Fruit fly (Drosophila melanogaster) whole organism, embryonic: ENCODE data around the gene Trax.

Experiments used
- CG10654 ChIP-seq: fragments of 200-800 bp; sonication (Bioruptor generic); optimal IDR thresholded peaks from 2 replicates; lab custom pipeline; 2016; ENCODE audit warnings: missing biosample characterization, missing genetic modification characterization
- CG10959 ChIP-seq: fragments of 200-800 bp; sonication (Bioruptor generic); IDR thresholded peaks from 2 replicates; pipeline ENCODE4 v1.3.6; 2022; ENCODE audit warnings: missing biosample characterization, missing genetic modification characterization
- CG11560 ChIP-seq: fragments of 200-800 bp; sonication (Bioruptor generic); IDR thresholded peaks from 3 replicates; pipeline ENCODE4 v1.3.6; 2022; ENCODE audit warnings: missing biosample characterization, missing genetic modification characterization
- CG12219 ChIP-seq: fragments of 200-800 bp; sonication (Bioruptor generic); optimal IDR thresholded peaks from 3 replicates; lab custom pipeline; 2018; ENCODE audit warnings: missing biosample characterization, mild to moderate bottlenecking, missing genetic modification characterization
- CG12769 ChIP-seq: fragments of 200-800 bp; sonication (Bioruptor generic); optimal IDR thresholded peaks from 2 replicates; lab custom pipeline; 2019; ENCODE audit warnings: missing biosample characterization, mild to moderate bottlenecking, missing genetic modification characterization, moderate library complexity
- CG12942 ChIP-seq: fragments of 200-800 bp; sonication (Bioruptor generic); optimal IDR thresholded peaks from 3 replicates; lab custom pipeline; 2016; ENCODE audit warnings: missing biosample characterization, missing genetic modification characterization
- CG13624 ChIP-seq: fragments of 200-800 bp; sonication (Bioruptor generic); optimal IDR thresholded peaks from 2 replicates; lab custom pipeline; 2016; ENCODE audit warnings: missing biosample characterization, missing genetic modification characterization
- CG15479 ChIP-seq: fragments of 200-800 bp; sonication (Bioruptor generic); optimal IDR thresholded peaks from 3 replicates; lab custom pipeline; 2019; ENCODE audit warnings: missing biosample characterization, mild to moderate bottlenecking, missing genetic modification characterization, moderate library complexity
- CG18764 ChIP-seq: fragments of 200-800 bp; sonication (Bioruptor generic); optimal IDR thresholded peaks from 3 replicates; lab custom pipeline; 2016; ENCODE audit warnings: missing biosample characterization, missing genetic modification characterization
- CG30431 ChIP-seq: fragments of 200-800 bp; sonication (Bioruptor generic); optimal IDR thresholded peaks from 2 replicates; lab custom pipeline; 2017; ENCODE audit warnings: missing biosample characterization, missing genetic modification characterization
- CG31441 ChIP-seq: fragments of 200-800 bp; sonication (Bioruptor generic); IDR thresholded peaks from 2 replicates; pipeline ENCODE4 v1.3.6; 2022; ENCODE audit warnings: missing biosample characterization, missing genetic modification characterization
- CG32532 ChIP-seq: fragments of 200-800 bp; sonication (Bioruptor generic); IDR thresholded peaks from 2 replicates; pipeline ENCODE4 v1.3.6; 2022; ENCODE audit warnings: missing biosample characterization, missing genetic modification characterization
- CG32767 ChIP-seq: fragments of 200-800 bp; sonication (Bioruptor generic); IDR thresholded peaks from 2 replicates; pipeline ENCODE4 v1.3.6; 2022; ENCODE audit warnings: missing biosample characterization, missing genetic modification characterization
- CG4404 ChIP-seq: fragments of 200-800 bp; sonication (Bioruptor generic); IDR thresholded peaks from 2 replicates; pipeline ENCODE4 v1.3.6; 2022; ENCODE audit warnings: missing biosample characterization, missing genetic modification characterization
- CG6791 ChIP-seq: fragments of 200-800 bp; sonication (Bioruptor generic); IDR thresholded peaks from 3 replicates; pipeline ENCODE4 v1.3.6; 2022; ENCODE audit warnings: missing biosample characterization, missing genetic modification characterization; ENCODE audit not compliant: partially characterized antibody
- CG8359 ChIP-seq: fragments of 200-800 bp; sonication (Bioruptor generic); optimal IDR thresholded peaks from 2 replicates; lab custom pipeline; 2017; ENCODE audit warnings: missing biosample characterization, mild to moderate bottlenecking, missing genetic modification characterization, borderline replicate concordance
- CG9797 ChIP-seq: fragments of 200-800 bp; sonication (Bioruptor generic); optimal IDR thresholded peaks from 3 replicates; lab custom pipeline; 2018; ENCODE audit warnings: missing biosample characterization, mild to moderate bottlenecking, missing genetic modification characterization
- CG9817 ChIP-seq: fragments of 200-800 bp; sonication (Bioruptor generic); optimal IDR thresholded peaks from 2 replicates; lab custom pipeline; 2018; ENCODE audit warnings: missing biosample characterization, mild to moderate bottlenecking, missing genetic modification characterization, moderate library complexity
- CG9932 ChIP-seq: fragments of 200-800 bp; sonication (Bioruptor generic); IDR thresholded peaks from 2 replicates; pipeline ENCODE4 v1.3.6; 2022; ENCODE audit warnings: missing biosample characterization, missing genetic modification characterization
- Deaf1 ChIP-seq: fragments of 200-800 bp; optimal IDR thresholded peaks from 3 replicates; lab custom pipeline; 2019; ENCODE audit warnings: missing biosample characterization, mild to moderate bottlenecking, missing genetic modification characterization, moderate library complexity
- Dip2 ChIP-seq: fragments of 200-800 bp; sonication (Bioruptor generic); IDR thresholded peaks from 2 replicates; pipeline ENCODE4 v1.3.6; 2022; ENCODE audit warnings: missing biosample characterization, missing genetic modification characterization
- Dref ChIP-seq: fragments of 200-800 bp; sonication (Bioruptor generic); IDR thresholded peaks from 2 replicates; pipeline ENCODE4 v1.3.6; 2022; ENCODE audit warnings: missing biosample characterization, missing genetic modification characterization
- Hey ChIP-seq: fragments of 200-800 bp; sonication (Bioruptor generic); optimal IDR thresholded peaks from 3 replicates; lab custom pipeline; 2018; ENCODE audit warnings: missing biosample characterization, mild to moderate bottlenecking, missing genetic modification characterization
- Hr39 ChIP-seq: fragments of >200 bp; optimal IDR thresholded peaks from 2 replicates; lab custom pipeline; 2017
- Lpt ChIP-seq: fragments of >200 bp; optimal IDR thresholded peaks from 2 replicates; lab custom pipeline; 2018; ENCODE audit warnings: missing biosample characterization, missing genetic modification characterization
- MTF-1 ChIP-seq: fragments of 200-800 bp; sonication (Bioruptor generic); optimal IDR thresholded peaks from 2 replicates; lab custom pipeline; 2018; ENCODE audit warnings: missing biosample characterization, mild to moderate bottlenecking, missing genetic modification characterization, borderline replicate concordance
- Max ChIP-seq: fragments of 200-800 bp; sonication (Bioruptor generic); optimal IDR thresholded peaks from 2 replicates; lab custom pipeline; 2016; ENCODE audit warnings: missing biosample characterization, mild to moderate bottlenecking, missing genetic modification characterization
- Six4 ChIP-seq: fragments of 200-800 bp; sonication (Bioruptor generic); optimal IDR thresholded peaks from 2 replicates; lab custom pipeline; 2016; ENCODE audit warnings: missing biosample characterization, missing genetic modification characterization
- Taf1 ChIP-seq: fragments of 200-800 bp; sonication (Bioruptor generic); IDR thresholded peaks from 2 replicates; pipeline ENCODE4 v1.3.6; 2022; ENCODE audit warnings: missing biosample characterization, missing genetic modification characterization
- Xbp1 ChIP-seq: fragments of 200-800 bp; sonication (Bioruptor generic); optimal IDR thresholded peaks from 3 replicates; lab custom pipeline; 2016; ENCODE audit warnings: missing biosample characterization, mild to moderate bottlenecking, missing genetic modification characterization
- cas ChIP-seq: fragments of 200-800 bp; sonication (Bioruptor generic); IDR thresholded peaks from 2 replicates; pipeline ENCODE4 v1.3.6; 2022; ENCODE audit warnings: missing biosample characterization, missing genetic modification characterization
- caup ChIP-seq: fragments of 200-800 bp; sonication (Bioruptor generic); optimal IDR thresholded peaks from 3 replicates; lab custom pipeline; 2017; ENCODE audit warnings: missing biosample characterization, mild to moderate bottlenecking, missing genetic modification characterization, moderate library complexity; ENCODE audit not compliant: severe bottlenecking
- croc ChIP-seq: fragments of 200-800 bp; sonication (Bioruptor generic); conservative IDR thresholded peaks from 3 replicates; pipeline ENCODE4 v1.3.6; 2022; ENCODE audit warnings: missing biosample characterization, missing genetic modification characterization
- gfzf ChIP-seq: fragments of 200-800 bp; sonication (Bioruptor generic); optimal IDR thresholded peaks from 2 replicates; lab custom pipeline; 2016; ENCODE audit warnings: missing biosample characterization, mild to moderate bottlenecking, missing genetic modification characterization, moderate library complexity
- gsb ChIP-seq: fragments of 200-800 bp; sonication (Bioruptor generic); IDR thresholded peaks from 2 replicates; pipeline ENCODE4 v1.3.6; 2022; ENCODE audit warnings: missing biosample characterization, missing genetic modification characterization
- h ChIP-seq: fragments of >200 bp; optimal IDR thresholded peaks from 2 replicates; lab custom pipeline; 2017
- jing ChIP-seq: fragments of 200-800 bp; sonication (Bioruptor generic); optimal IDR thresholded peaks from 2 replicates; lab custom pipeline; 2018; ENCODE audit warnings: missing biosample characterization, mild to moderate bottlenecking, missing genetic modification characterization
- org-1 ChIP-seq: fragments of 200-800 bp; sonication (Bioruptor generic); optimal IDR thresholded peaks from 2 replicates; lab custom pipeline; 2017; ENCODE audit warnings: missing biosample characterization, missing genetic modification characterization
- p53 ChIP-seq: fragments of 200-800 bp; sonication (Bioruptor generic); optimal IDR thresholded peaks from 2 replicates; lab custom pipeline; 2016; ENCODE audit warnings: missing biosample characterization, missing genetic modification characterization
- pan ChIP-seq, 4 experiments: fragments of >200 bp in 3 of 4; fragments of 200-800 bp in 1 of 4; sonication (Bioruptor generic) in 1 of 4; optimal IDR thresholded peaks in 3 of 4; IDR thresholded peaks in 1 of 4; 2 replicates each; pipeline versions ENCODE4 v1.3.6 to Lab custom; 2017 to 2022; ENCODE audit warnings: missing biosample characterization in 2 of 4, missing genetic modification characterization in 2 of 4, mixed read lengths in 1 of 4
- pros ChIP-seq: fragments of 200-800 bp; sonication (Bioruptor generic); optimal IDR thresholded peaks from 3 replicates; lab custom pipeline; 2019; ENCODE audit warnings: missing biosample characterization, mild to moderate bottlenecking, missing genetic modification characterization, moderate library complexity
- psq ChIP-seq: fragments of 200-800 bp; sonication (Bioruptor generic); optimal IDR thresholded peaks from 2 replicates; lab custom pipeline; 2017; ENCODE audit warnings: missing biosample characterization, missing genetic modification characterization
- sima ChIP-seq: fragments of 200-800 bp; sonication (Bioruptor generic); optimal IDR thresholded peaks from 2 replicates; lab custom pipeline; 2016; ENCODE audit warnings: missing biosample characterization, missing genetic modification characterization
- slp2 ChIP-seq: fragments of 200-800 bp; sonication (Bioruptor generic); optimal IDR thresholded peaks from 2 replicates; lab custom pipeline; 2016; ENCODE audit warnings: missing biosample characterization, missing genetic modification characterization
- so ChIP-seq: fragments of 200-800 bp; sonication (Bioruptor generic); IDR thresholded peaks from 3 replicates; pipeline ENCODE4 v1.3.6; 2022; ENCODE audit warnings: missing biosample characterization, missing genetic modification characterization
- stc ChIP-seq: fragments of 200-800 bp; sonication (Bioruptor generic); IDR thresholded peaks from 2 replicates; pipeline ENCODE4 v1.3.6; 2022; ENCODE audit warnings: missing biosample characterization, missing genetic modification characterization
- tna ChIP-seq: fragments of 200-800 bp; sonication (Bioruptor generic); IDR thresholded peaks from 2 replicates; pipeline ENCODE4 v1.3.6; 2022; ENCODE audit warnings: missing biosample characterization, missing genetic modification characterization; ENCODE audit not compliant: partially characterized antibody
- toy ChIP-seq: fragments of 200-800 bp; sonication (Bioruptor generic); IDR thresholded peaks from 2 replicates; pipeline ENCODE4 v1.3.6; 2022; ENCODE audit warnings: missing biosample characterization, missing genetic modification characterization
- twi ChIP-seq: fragments of 200-800 bp; optimal IDR thresholded peaks from 2 replicates; lab custom pipeline; 2019; ENCODE audit warnings: missing biosample characterization, mild to moderate bottlenecking, missing genetic modification characterization, moderate library complexity

Trax gene

dm6 chr3R:15356645-15357431 is 4.7 kb upstream of the Trax start, which contains the start of the genes Atg4b and Hibch (continued):
- TF ChIP-seq toy (GFP tag; lab: Robert Waterston, UW) (peak; percentile 50; the same call in 1 of the 2 replicates), jing (no peak), CG12769 (tag; lab: Kevin White, UChicago) (no peak), Max (peak; percentile 89), caup (GFP tag; lab: Kevin White, UChicago) (peak; percentile 82), CG32767 (peak; percentile 59; the same call in 1 of the 2 replicates), Hr39 (no peak), MTF-1 (GFP tag; lab: Kevin White, UChicago) (peak; percentile 27), h (no peak), Dip2 (GFP tag; lab: Robert Waterston, UW) (no peak), Deaf1 (tag; lab: Kevin White, UChicago) (no peak), CG9932 (peak; percentile 94), twi (tag; lab: Kevin White, UChicago) (peak; percentile 86), CG30431 (GFP tag; lab: Kevin White, UChicago) (peak; percentile 70), Xbp1 (GFP tag; lab: Kevin White, UChicago) (peak; percentile 88), CG10959 (GFP tag; lab: Robert Waterston, UW) (peak; percentile 65), Dref (GFP tag; lab: Robert Waterston, UW) (peak; percentile 36; the same call in 1 of the 2 replicates), org-1 (GFP tag; lab: Kevin White, UChicago) (peak; percentile 64), sima (GFP tag; lab: Kevin White, UChicago) (no peak), Lpt (GFP tag; lab: Kevin White, UChicago) (no peak), CG9817 (tag; lab: Kevin White, UChicago) (peak; percentile 90), CG9797 (GFP tag; lab: Kevin White, UChicago) (peak; percentile 38), CG11560 (tag; lab: Robert Waterston, UW) (peak; percentile 49; the same call in 2 of the 3 replicates), cas (peak; percentile 69; the same call in 1 of the 2 replicates), gsb (GFP tag; lab: Robert Waterston, UW) (no peak; the same call in 1 of the 2 replicates), CG18764 (GFP tag; lab: Kevin White, UChicago) (peak; percentile 73), stc (peak; percentile 74), CG6791 (GFP tag; lab: Robert Waterston, UW) (no peak), psq (GFP tag; lab: Kevin White, UChicago) (peak; percentile 20), CG12942 (GFP tag; lab: Kevin White, UChicago) (peak; percentile 74), gfzf (GFP tag; lab: Kevin White, UChicago) (no peak), Six4 (GFP tag; lab: Kevin White, UChicago) (peak; percentile 62), CG10654 (GFP tag; lab: Kevin White, UChicago) (peak; percentile 76), CG4404 (GFP tag; lab: Robert Waterston, UW) (peak; percentile 87), CG8359 (GFP tag; lab: Kevin White, UChicago) (peak; percentile 52), CG15479 (GFP tag; lab: Kevin White, UChicago) (peak; percentile 62), tna (no peak), Taf1 (peak; percentile 61; the same call in 1 of the 2 replicates), CG32532 (GFP tag; lab: Robert Waterston, UW) (peak; percentile 86), CG13624 (GFP tag; lab: Kevin White, UChicago) (peak; percentile 81), slp2 (GFP tag; lab: Kevin White, UChicago) (no peak), Hey (tag; lab: Kevin White, UChicago) (peak; percentile 31), pan (optimal IDR thresholded peaks at IDR 0.05; lab: Kevin White, UChicago) (no peak), pan (GFP tag; optimal IDR thresholded peaks at IDR 0.05 in 1 of 2, IDR thresholded peaks at IDR 0.05 in 1 of 2) (peak in 1 of 2 experiments; percentile 83), croc (peak; percentile 69; the same call in 2 of the 3 replicates), so (GFP tag; lab: Robert Waterston, UW) (peak; percentile 74; the same call in 1 of the 3 replicates), p53 (GFP tag; lab: Kevin White, UChicago) (no peak), CG31441 (GFP tag; lab: Robert Waterston, UW) (peak; percentile 93), CG12219 (GFP tag; lab: Kevin White, UChicago) (peak; percentile 43), pros (no peak)
